Worm (Caenorhabditis elegans): ENCODE measurements around the gene F23B12.4.

- TF ChIP-seq him-1 (tag; optimal IDR thresholded peaks at IDR 0.05) (no peak), W03F9.2 (tag; optimal IDR thresholded peaks at IDR 0.05) (no peak), dao-5 (tag; optimal IDR thresholded peaks at IDR 0.05) (no peak)
These were observed 46.2 kb upstream of the F23B12.4 start, which contains the start of gene C15H11.13 for ce11 chrV:14394743-14395142.
